Worm (Caenorhabditis elegans) whole organism, early embryonic: Measurements from ENCODE around the gene R01H2.2.

Source experiments
- ama-1 ChIP-seq: fragments of 150-350 bp; optimal IDR thresholded peaks from 2 replicates; lab custom pipeline; 2014
- ceh-13 ChIP-seq: fragments of 200-800 bp; sonication (Bioruptor generic); optimal IDR thresholded peaks from 2 replicates; lab custom pipeline; 2018; ENCODE audit warnings: mild to moderate bottlenecking, missing genetic modification characterization, missing compliant biosample characterization
- ceh-36 ChIP-seq: sonication (generic microtip); optimal IDR thresholded peaks from 2 replicates; lab custom pipeline; 2016; ENCODE audit warnings: missing genetic modification characterization, inconsistent platforms, missing compliant biosample characterization
- flt-1 ChIP-seq: fragments of 200-800 bp; sonication (Bioruptor generic); IDR thresholded peaks from 2 replicates; pipeline ENCODE4 v1.3.6; 2022; ENCODE audit warnings: missing genetic modification characterization, missing compliant biosample characterization
- pes-1 ChIP-seq: fragments of 200-800 bp; sonication (Bioruptor generic); IDR thresholded peaks from 2 replicates; pipeline ENCODE4 v1.3.6; 2022; ENCODE audit warnings: missing genetic modification reagents, missing genetic modification characterization, missing compliant biosample characterization
- scrt-1 ChIP-seq: fragments of 200-800 bp; sonication (Bioruptor generic); IDR thresholded peaks from 2 replicates; pipeline ENCODE4 v1.3.6; 2022; ENCODE audit warnings: missing genetic modification characterization, missing compliant biosample characterization
- sea-1 ChIP-seq: fragments of 200-800 bp; sonication (Bioruptor generic); conservative IDR thresholded peaks from 2 replicates; pipeline ENCODE4 v1.3.6; 2022; ENCODE audit warnings: missing genetic modification characterization, missing compliant biosample characterization
- tbx-11 ChIP-seq: fragments of 200-800 bp; sonication (Bioruptor generic); IDR thresholded peaks from 2 replicates; pipeline ENCODE4 v1.3.6; 2022; ENCODE audit warnings: missing genetic modification characterization, missing compliant biosample characterization
- tbx-37 ChIP-seq: fragments of 200-800 bp; sonication (Bioruptor generic); conservative IDR thresholded peaks from 2 replicates; pipeline ENCODE4 v1.3.6; 2022; ENCODE audit warnings: missing genetic modification reagents, missing genetic modification characterization, missing compliant biosample characterization
- tra-4 ChIP-seq: sonication (generic microtip); optimal IDR thresholded peaks from 2 replicates; lab custom pipeline; 2017; ENCODE audit warnings: missing genetic modification characterization, missing compliant biosample characterization

DNA sequence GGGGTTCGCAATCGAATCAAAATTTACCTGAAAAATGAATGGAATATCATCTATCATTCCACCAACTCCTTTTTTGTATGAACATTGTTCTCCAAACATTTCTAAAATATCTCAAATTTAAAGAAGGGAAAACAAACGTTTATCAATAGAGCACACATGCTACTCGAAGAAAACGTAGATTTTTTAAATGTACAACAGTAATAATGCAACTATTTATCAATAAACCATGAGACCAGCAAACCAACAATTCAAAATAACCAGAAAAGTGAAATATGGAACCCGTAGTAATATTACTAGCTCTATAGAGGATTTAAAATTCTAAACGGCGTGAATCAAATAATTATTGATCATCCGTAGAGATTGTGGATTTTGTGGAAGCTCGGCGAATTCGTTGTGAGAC is 22.4 kb downstream of the R01H2.2 start, which contains the start of gene ZK418.6:
- TF ChIP-seq ceh-13 (GFP tag; lab: Kevin White, UChicago) (no peak), scrt-1 (GFP tag; lab: Robert Waterston, UW) (no peak), tbx-11 (no peak), flt-1 (GFP tag; lab: Robert Waterston, UW) (no peak), tbx-37 (GFP tag; lab: Robert Waterston, UW) (no peak), ama-1 (lab: Kevin White, UChicago) (no peak), sea-1 (GFP tag; lab: Robert Waterston, UW) (no peak), pes-1 (GFP tag; lab: Robert Waterston, UW) (no peak), tra-4 (no peak), ceh-36 (tag; lab: Kevin White, UChicago) (no peak)
